Worm (Caenorhabditis elegans) whole organism, early embryonic: ENCODE measurements around the gene R08A2.1.
"Not testable (repeated sequence)": the region's sequence is repeated elsewhere in the genome, so short reads cannot be mapped to it uniquely, and the experiment has no call there.

ENCODE experiments used
- B0310.2 ChIP-seq: sonication (generic microtip); optimal IDR thresholded peaks from 2 replicates; lab custom pipeline; 2016; ENCODE audit warnings: mild to moderate bottlenecking, missing genetic modification characterization, missing compliant biosample characterization
- F13C5.2 ChIP-seq: sonication (generic microtip); optimal IDR thresholded peaks from 2 replicates; lab custom pipeline; 2017; ENCODE audit warnings: mild to moderate bottlenecking, missing genetic modification characterization, inconsistent platforms, missing compliant biosample characterization
- aly-1 ChIP-seq: sonication (generic microtip); optimal IDR thresholded peaks from 2 replicates; lab custom pipeline; 2016; ENCODE audit warnings: missing genetic modification characterization, missing compliant biosample characterization
- ama-1 ChIP-seq: fragments of 150-350 bp; optimal IDR thresholded peaks from 2 replicates; lab custom pipeline; 2014
- ceh-13 ChIP-seq: fragments of 200-800 bp; sonication (Bioruptor generic); optimal IDR thresholded peaks from 2 replicates; lab custom pipeline; 2018; ENCODE audit warnings: mild to moderate bottlenecking, missing genetic modification characterization, missing compliant biosample characterization
- ceh-36 ChIP-seq: sonication (generic microtip); optimal IDR thresholded peaks from 2 replicates; lab custom pipeline; 2016; ENCODE audit warnings: missing genetic modification characterization, inconsistent platforms, missing compliant biosample characterization
- ets-7 ChIP-seq: sonication (generic microtip); optimal IDR thresholded peaks from 2 replicates; lab custom pipeline; 2016; ENCODE audit warnings: missing genotype, missing genetic modification characterization, missing compliant biosample characterization
- flt-1 ChIP-seq: fragments of 200-800 bp; sonication (Bioruptor generic); IDR thresholded peaks from 2 replicates; pipeline ENCODE4 v1.3.6; 2022; ENCODE audit warnings: missing genetic modification characterization, missing compliant biosample characterization
- hmbx-1 ChIP-seq: sonication (generic microtip); optimal IDR thresholded peaks from 2 replicates; lab custom pipeline; 2016; ENCODE audit warnings: mild to moderate bottlenecking, missing genetic modification characterization, missing compliant biosample characterization
- hmg-4 ChIP-seq: fragments of 200-800 bp; sonication (Bioruptor generic); optimal IDR thresholded peaks from 2 replicates; lab custom pipeline; 2018; ENCODE audit warnings: mild to moderate bottlenecking, missing genetic modification characterization, missing compliant biosample characterization
- hnd-1 ChIP-seq: sonication (generic microtip); optimal IDR thresholded peaks from 2 replicates; lab custom pipeline; 2016; ENCODE audit warnings: missing genetic modification characterization, missing compliant biosample characterization
- pes-1 ChIP-seq: fragments of 200-800 bp; sonication (Bioruptor generic); IDR thresholded peaks from 2 replicates; pipeline ENCODE4 v1.3.6; 2022; ENCODE audit warnings: missing genetic modification reagents, missing genetic modification characterization, missing compliant biosample characterization
- scrt-1 ChIP-seq: fragments of 200-800 bp; sonication (Bioruptor generic); IDR thresholded peaks from 2 replicates; pipeline ENCODE4 v1.3.6; 2022; ENCODE audit warnings: missing genetic modification characterization, missing compliant biosample characterization
- sea-1 ChIP-seq: fragments of 200-800 bp; sonication (Bioruptor generic); conservative IDR thresholded peaks from 2 replicates; pipeline ENCODE4 v1.3.6; 2022; ENCODE audit warnings: missing genetic modification characterization, missing compliant biosample characterization
- tbx-11 ChIP-seq: fragments of 200-800 bp; sonication (Bioruptor generic); IDR thresholded peaks from 2 replicates; pipeline ENCODE4 v1.3.6; 2022; ENCODE audit warnings: missing genetic modification characterization, missing compliant biosample characterization
- tbx-37 ChIP-seq: fragments of 200-800 bp; sonication (Bioruptor generic); conservative IDR thresholded peaks from 2 replicates; pipeline ENCODE4 v1.3.6; 2022; ENCODE audit warnings: missing genetic modification reagents, missing genetic modification characterization, missing compliant biosample characterization
- tra-4 ChIP-seq: sonication (generic microtip); optimal IDR thresholded peaks from 2 replicates; lab custom pipeline; 2017; ENCODE audit warnings: missing genetic modification characterization, missing compliant biosample characterization

Gene R08A2.1

ce11 chrV:14719491-14719890 lies at the start of gene R08A2.1:
Gene R08A2.1 (minus strand): TSS chrV:14719591.
- TF ChIP-seq hmbx-1 (tag; lab: Kevin White, UChicago) (no peak), ceh-13 (no peak), flt-1 (GFP tag; lab: Robert Waterston, UW) (no peak), pes-1 (GFP tag; lab: Robert Waterston, UW) (no peak), sea-1 (GFP tag; lab: Robert Waterston, UW) (no peak), tra-4 (tag; lab: Kevin White, UChicago) (no peak), hmg-4 (GFP tag; lab: Kevin White, UChicago) (no peak), scrt-1 (GFP tag; lab: Robert Waterston, UW) (no peak), ama-1 (lab: Kevin White, UChicago) (no peak)

ce11 chrV:14763582-14763981 lies 44.2 kb upstream of the R08A2.1 start:
- TF ChIP-seq ceh-36 (no peak), pes-1 (GFP tag; lab: Robert Waterston, UW) (no peak), tbx-37 (GFP tag; lab: Robert Waterston, UW) (no peak), flt-1 (GFP tag; lab: Robert Waterston, UW) (no peak), scrt-1 (GFP tag; lab: Robert Waterston, UW) (no peak), sea-1 (GFP tag; lab: Robert Waterston, UW) (no peak), F13C5.2 (no peak), B0310.2 (tag; lab: Kevin White, UChicago) (no peak), hmg-4 (GFP tag; lab: Kevin White, UChicago) (no peak), tbx-11 (GFP tag; lab: Robert Waterston, UW) (no peak), aly-1 (tag; lab: Kevin White, UChicago) (no peak), ama-1 (lab: Kevin White, UChicago) (no peak), ets-7 (tag; lab: Kevin White, UChicago) (no peak), ceh-13 (no peak)

- no peak for TF ChIP-seq ceh-36
Measured at ce11 chrV:14762563-14762962, 43.2 kb upstream of the R08A2.1 start.

ce11 chrV:14750357-14750756 lies 31.0 kb upstream of the R08A2.1 start, which contains the start of gene nspa-10:
Gene nspa-10 (minus strand): TSS chrV:14750457.
- TF ChIP-seq tbx-37 (GFP tag; lab: Robert Waterston, UW); tra-4 (tag; lab: Kevin White, UChicago); ama-1 (lab: Kevin White, UChicago): not testable (repeated sequence)

ce11 chrV:14748608-14749137 lies 29.3 kb upstream of the R08A2.1 start, which contains the start of the genes lipl-8 and Y50E8A.22:
Gene lipl-8 (minus strand): TSS chrV:14748708.
Gene Y50E8A.22 (minus strand): TSS chrV:14749087.
- no peak for TF ChIP-seq tbx-11 (GFP tag; lab: Robert Waterston, UW)
- TF ChIP-seq hmg-4 (GFP tag; lab: Kevin White, UChicago) = no peak
- no peak for TF ChIP-seq B0310.2 (tag; lab: Kevin White, UChicago)
- no peak for TF ChIP-seq pes-1 (GFP tag; lab: Robert Waterston, UW)
- no peak for TF ChIP-seq ets-7 (tag; lab: Kevin White, UChicago)
- no peak for TF ChIP-seq ceh-13
- TF ChIP-seq hnd-1 (tag; lab: Kevin White, UChicago) = no peak
- TF ChIP-seq flt-1 (GFP tag; lab: Robert Waterston, UW) = no peak
- no peak for TF ChIP-seq ama-1 (lab: Kevin White, UChicago)
- no peak for TF ChIP-seq tbx-37 (GFP tag; lab: Robert Waterston, UW)
- TF ChIP-seq ceh-36 = no peak
- TF ChIP-seq tra-4 (tag; lab: Kevin White, UChicago) = no peak
- no peak for TF ChIP-seq aly-1 (tag; lab: Kevin White, UChicago)
- no peak for TF ChIP-seq sea-1 (GFP tag; lab: Robert Waterston, UW)
- TF ChIP-seq hmbx-1 (tag; lab: Kevin White, UChicago) = no peak
- TF ChIP-seq scrt-1 (GFP tag; lab: Robert Waterston, UW) = no peak

ce11 chrV:14746975-14747374 lies 27.6 kb upstream of the R08A2.1 start:
- TF ChIP-seq flt-1 (GFP tag; lab: Robert Waterston, UW) = no peak
- no peak for TF ChIP-seq ceh-13
- TF ChIP-seq hmg-4 (GFP tag; lab: Kevin White, UChicago) = no peak
- TF ChIP-seq pes-1 (GFP tag; lab: Robert Waterston, UW) = no peak
- no peak for TF ChIP-seq hmbx-1 (tag; lab: Kevin White, UChicago)
- TF ChIP-seq F13C5.2 = no peak
- no peak for TF ChIP-seq tra-4 (tag; lab: Kevin White, UChicago)
- TF ChIP-seq hnd-1 (tag; lab: Kevin White, UChicago) = no peak
- TF ChIP-seq tbx-37 (GFP tag; lab: Robert Waterston, UW) = no peak
- TF ChIP-seq ceh-36 = no peak
- no peak for TF ChIP-seq ets-7 (tag; lab: Kevin White, UChicago)
- no peak for TF ChIP-seq scrt-1 (GFP tag; lab: Robert Waterston, UW)
- TF ChIP-seq aly-1 (tag; lab: Kevin White, UChicago) = no peak
- no peak for TF ChIP-seq tbx-11 (GFP tag; lab: Robert Waterston, UW)
- TF ChIP-seq sea-1 (GFP tag; lab: Robert Waterston, UW) = no peak

- no peak for TF ChIP-seq tbx-37 (GFP tag; lab: Robert Waterston, UW)
Measured at ce11 chrV:14744824-14745223, 25.4 kb upstream of the R08A2.1 start.

ce11 chrV:14741233-14741632 lies 21.8 kb upstream of the R08A2.1 start, which contains the start of gene Y50E8A.6:
Gene Y50E8A.6 (minus strand): TSS chrV:14741333.
- no peak for TF ChIP-seq pes-1 (GFP tag; lab: Robert Waterston, UW)
- no peak for TF ChIP-seq B0310.2 (tag; lab: Kevin White, UChicago)
- TF ChIP-seq tra-4 (tag; lab: Kevin White, UChicago) = no peak
- no peak for TF ChIP-seq tbx-37 (GFP tag; lab: Robert Waterston, UW)
- TF ChIP-seq ama-1 (lab: Kevin White, UChicago) = no peak
- TF ChIP-seq ceh-36 = no peak
- TF ChIP-seq hmbx-1 (tag; lab: Kevin White, UChicago) = no peak
